Worm (Caenorhabditis elegans) whole organism, midembryonic: ENCODE measurements around the gene F59C12.4.

Source experiments
- cog-1 ChIP-seq: sonication (generic microtip); optimal IDR thresholded peaks from 2 replicates; lab custom pipeline; 2016; ENCODE audit warnings: missing genetic modification characterization, missing compliant biosample characterization
- klf-2 ChIP-seq: fragments of 200-800 bp; sonication (Bioruptor generic); conservative IDR thresholded peaks from 2 replicates; pipeline ENCODE4 v1.3.6; 2022; ENCODE audit warnings: missing genetic modification reagents, missing genetic modification characterization, missing compliant biosample characterization
- med-1 ChIP-seq: sonication (generic microtip); optimal IDR thresholded peaks from 2 replicates; lab custom pipeline; 2017; ENCODE audit warnings: missing genetic modification characterization, mild to moderate bottlenecking, missing compliant biosample characterization, antibody characterized with exemption, missing genetic modification reagents; ENCODE audit not compliant: insufficient read depth
- tab-1 ChIP-seq: fragments of 200-800 bp; sonication (Bioruptor generic); IDR thresholded peaks from 2 replicates; pipeline ENCODE4 v1.3.6; 2022; ENCODE audit warnings: missing genetic modification characterization, missing compliant biosample characterization
- ztf-29 ChIP-seq: fragments of 200-800 bp; sonication (Bioruptor generic); IDR thresholded peaks from 2 replicates; pipeline ENCODE4 v1.3.6; 2022; ENCODE audit warnings: missing genetic modification reagents, missing genetic modification characterization, missing compliant biosample characterization

- no peak for TF ChIP-seq ztf-29 (GFP tag; lab: Robert Waterston, UW)
- no peak for TF ChIP-seq klf-2
- no peak for TF ChIP-seq med-1 (GFP tag; lab: Kevin White, UChicago)
- no peak for TF ChIP-seq tab-1 (GFP tag; lab: Robert Waterston, UW)
- no peak for TF ChIP-seq cog-1 (tag; lab: Kevin White, UChicago)
These were observed 41.5 kb downstream of the F59C12.4 start for ce11 chrX:16560895-16561294.
